Fruit fly (Drosophila melanogaster): ENCODE measurements around the gene CG7049.
A peak's percentile ranks its signal among the peaks of the same experiment; 100 is the strongest.

DNA sequence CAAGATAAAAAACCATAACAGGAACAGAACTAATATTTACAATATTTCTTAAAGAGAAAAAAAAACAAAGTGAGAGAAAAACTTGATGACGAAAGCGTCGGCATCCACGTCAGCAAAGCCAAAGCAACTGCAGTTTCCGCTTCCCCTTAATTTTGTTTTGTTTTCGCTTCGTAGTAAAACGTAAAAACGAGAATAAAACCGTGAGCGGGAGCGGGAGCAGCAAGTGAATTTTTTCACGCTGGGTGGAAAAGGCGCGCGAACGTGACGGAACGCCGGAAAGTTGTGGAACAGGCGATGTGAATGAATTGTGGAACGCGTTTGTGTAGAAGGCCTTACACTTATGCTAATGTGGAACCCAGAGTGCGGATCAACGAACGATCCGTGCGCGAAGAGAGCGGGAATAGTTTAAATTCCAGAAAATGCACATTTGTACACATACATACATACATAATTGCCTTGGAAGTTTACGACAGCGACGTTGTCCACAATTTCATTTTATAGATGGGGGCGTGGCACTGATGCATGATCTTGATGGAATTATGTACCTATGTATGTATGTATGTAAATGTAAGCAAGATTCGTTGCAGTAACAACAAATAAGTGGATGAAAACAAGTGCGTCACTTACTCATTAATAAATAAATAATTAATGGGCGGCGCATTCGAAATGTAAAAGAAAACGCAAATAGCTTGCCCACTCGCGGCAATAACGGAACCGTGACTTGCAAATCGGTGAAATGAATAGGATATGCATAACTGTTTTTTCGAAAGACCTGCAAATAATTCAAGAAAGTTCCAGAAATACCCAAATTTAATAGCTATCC is 47.5 kb downstream of the CG7049 start:
- TF ChIP-seq psq (optimal IDR thresholded peaks at IDR 0.05): no peak
- TF ChIP-seq Dll (optimal IDR thresholded peaks at IDR 0.05): no peak
- no peak for TF ChIP-seq pan (optimal IDR thresholded peaks at IDR 0.05)
- TF ChIP-seq CG8478 (optimal IDR thresholded peaks at IDR 0.05): no peak
- no peak for TF ChIP-seq usp (GFP tag; optimal IDR thresholded peaks at IDR 0.05)
- TF ChIP-seq EcR (GFP tag; optimal IDR thresholded peaks at IDR 0.05): peak in 1 of 2 experiments; percentile 85
